Worm (Caenorhabditis elegans) whole organism, L3 larva: Measurements from ENCODE around the gene tebp-1.

Experiments used
- ama-1 ChIP-seq: fragments of 150-350 bp; optimal IDR thresholded peaks from 2 replicates; lab custom pipeline; 2018
- ceh-82 ChIP-seq: fragments of 150-350 bp; optimal IDR thresholded peaks from 2 replicates; lab custom pipeline; 2014; ENCODE audit warnings: missing biosample characterization, missing genetic modification characterization
- ceh-9 ChIP-seq: sonication (generic microtip); optimal IDR thresholded peaks from 2 replicates; lab custom pipeline; 2018; ENCODE audit warnings: missing biosample characterization, missing genetic modification characterization
- elt-1 ChIP-seq: fragments of 150-350 bp; optimal IDR thresholded peaks from 2 replicates; lab custom pipeline; 2014; ENCODE audit warnings: missing biosample characterization, missing genetic modification characterization
- elt-2 ChIP-seq: sonication (generic microtip); optimal IDR thresholded peaks from 2 replicates; lab custom pipeline; 2016; ENCODE audit warnings: missing genetic modification reagents, mild to moderate bottlenecking, missing genetic modification characterization, missing compliant biosample characterization
- elt-3 ChIP-seq, 3 experiments: fragments of 150-350 bp in 1 of 3; sonication (generic microtip) in 2 of 3; optimal IDR thresholded peaks; 2 replicates in 2 of 3; 4 replicates in 1 of 3; lab custom pipeline; 2014 to 2017; ENCODE audit warnings: missing biosample characterization in 3 of 3, missing genetic modification characterization in 3 of 3
- nhr-11 ChIP-seq: fragments of 150-350 bp; optimal IDR thresholded peaks from 2 replicates; lab custom pipeline; 2014; ENCODE audit warnings: missing biosample characterization, missing genetic modification characterization
- nhr-237 ChIP-seq: fragments of 150-350 bp; optimal IDR thresholded peaks from 2 replicates; lab custom pipeline; 2014; ENCODE audit warnings: missing biosample characterization, missing genetic modification characterization
- pha-4 ChIP-seq: fragments of 150-350 bp; optimal IDR thresholded peaks from 2 replicates; lab custom pipeline; 2014; ENCODE audit warnings: missing biosample characterization, missing genetic modification reagents, missing genetic modification characterization
- skn-1 ChIP-seq: fragments of 150-350 bp; optimal IDR thresholded peaks from 2 replicates; lab custom pipeline; 2014; ENCODE audit warnings: missing biosample characterization, missing genetic modification characterization

DNA sequence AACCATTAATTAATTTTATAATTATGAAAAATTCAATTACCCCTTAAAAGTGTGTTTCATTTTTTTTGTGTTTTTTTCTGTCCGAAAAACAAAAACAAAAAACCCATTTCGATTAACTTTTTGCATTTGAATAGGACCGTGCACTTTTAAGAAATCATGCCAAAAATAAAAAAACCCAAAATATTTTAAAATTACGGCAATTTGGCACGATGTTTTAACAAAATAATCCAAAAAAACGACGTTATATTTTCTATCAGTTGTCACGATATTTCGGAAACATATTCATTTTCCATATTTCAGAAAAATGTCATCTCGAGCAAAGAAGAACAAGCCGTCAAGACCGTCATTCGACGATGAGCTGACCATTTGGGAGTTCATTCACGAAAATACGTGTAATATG lies at the start of gene tebp-1:
- TF ChIP-seq elt-2 (tag; lab: Kevin White, UChicago) = no peak
- no peak for TF ChIP-seq ceh-82 (tag; lab: Kevin White, UChicago)
- TF ChIP-seq ama-1 (lab: Kevin White, UChicago) = no peak
- no peak for TF ChIP-seq nhr-11
- TF ChIP-seq nhr-237 = no peak
- TF ChIP-seq elt-1 = no peak
- no peak for TF ChIP-seq ceh-9 (tag; lab: Kevin White, UChicago)
- TF ChIP-seq skn-1 = no peak
- no peak for TF ChIP-seq elt-3 (tag; optimal IDR thresholded peaks at IDR 0.05; lab: Kevin White, UChicago)
- no peak for TF ChIP-seq pha-4 (tag; lab: Kevin White, UChicago)
